Fruit fly (Drosophila melanogaster): Measurements from ENCODE around the gene CG13084.

The CG13084 gene

DNA sequence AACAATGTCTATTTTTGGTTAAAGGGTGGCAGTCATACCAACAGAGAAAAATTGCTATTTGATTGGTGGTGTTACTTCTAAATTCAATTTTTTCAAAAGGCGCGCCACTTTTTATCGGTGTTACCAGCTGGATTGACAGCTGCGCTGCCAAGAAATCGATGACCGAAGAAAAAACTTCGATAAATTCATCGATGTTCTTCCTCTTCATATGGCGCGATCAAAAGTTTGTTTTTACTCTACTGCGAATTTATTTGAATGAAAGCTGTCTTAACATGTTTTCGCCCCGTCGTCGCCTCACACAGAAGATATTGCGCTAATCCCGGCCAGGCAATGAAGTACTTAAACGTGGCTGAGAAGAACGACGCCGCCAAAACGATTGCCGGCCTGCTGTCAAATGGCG lies 13.3 kb downstream of the CG13084 start, which contains the start of gene Top3alpha:
Top3alpha (plus strand) TSS at position 186 of the 400 bp plus-strand sequence.
- TF ChIP-seq CTCF (optimal IDR thresholded peaks at IDR 0.05) (no peak), CG8478 (optimal IDR thresholded peaks at IDR 0.05) (no peak)

DNA sequence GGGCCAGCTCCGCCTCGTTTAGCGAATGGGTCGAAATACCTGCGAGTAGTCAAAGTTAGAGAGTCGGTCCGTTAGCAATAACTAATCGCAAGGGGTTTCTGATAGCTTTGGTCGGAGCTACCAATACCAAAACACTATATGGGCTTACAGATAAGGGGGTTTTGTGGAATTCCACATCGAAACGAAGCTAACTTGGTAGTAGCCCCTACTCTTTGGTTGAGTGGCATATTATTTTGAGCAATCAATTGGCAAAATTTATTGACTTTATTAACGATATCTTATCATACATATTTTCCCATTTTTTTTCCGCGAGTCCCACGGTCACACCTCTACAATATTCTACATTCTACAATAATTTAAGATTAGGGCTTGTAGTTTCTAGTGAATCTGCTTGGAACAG lies 21.6 kb downstream of the CG13084 start:
- TF ChIP-seq CG8478 (optimal IDR thresholded peaks at IDR 0.05) = no peak
- TF ChIP-seq CTCF (optimal IDR thresholded peaks at IDR 0.05) = no peak

DNA sequence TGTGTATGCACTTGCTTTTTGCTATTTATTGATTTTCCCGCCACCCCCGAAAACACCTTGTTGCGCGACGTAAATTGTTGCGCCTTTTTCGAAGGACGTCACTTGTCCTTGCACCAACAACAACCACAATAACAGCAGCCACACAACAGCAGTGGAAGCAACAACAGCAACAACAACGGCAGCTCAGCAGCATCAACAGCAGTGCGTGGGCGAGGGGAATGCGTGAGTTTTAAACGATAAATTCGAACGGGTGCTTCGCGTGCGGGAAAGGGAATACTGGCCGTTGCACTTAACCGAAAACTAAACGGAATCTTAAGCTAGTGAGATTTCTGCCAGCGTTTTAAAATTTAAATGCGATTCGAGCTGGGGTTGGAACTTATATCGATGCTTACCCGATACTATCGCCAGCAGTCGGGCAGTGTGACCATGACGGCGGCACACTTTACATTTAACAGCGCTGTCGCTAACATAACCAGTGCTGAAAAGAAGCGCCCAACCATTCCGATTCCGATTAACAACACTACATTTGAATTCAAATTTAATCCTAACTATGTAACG lies 23.7 kb downstream of the CG13084 start, which contains the start of gene cyst:
cyst (minus strand) TSS at position 404 of the 558 bp plus-strand sequence.
- peak in 1 of 2 experiments; percentile 27 for TF ChIP-seq CTCF (optimal IDR thresholded peaks at IDR 0.05)
- no peak for TF ChIP-seq CG8478 (optimal IDR thresholded peaks at IDR 0.05)

DNA sequence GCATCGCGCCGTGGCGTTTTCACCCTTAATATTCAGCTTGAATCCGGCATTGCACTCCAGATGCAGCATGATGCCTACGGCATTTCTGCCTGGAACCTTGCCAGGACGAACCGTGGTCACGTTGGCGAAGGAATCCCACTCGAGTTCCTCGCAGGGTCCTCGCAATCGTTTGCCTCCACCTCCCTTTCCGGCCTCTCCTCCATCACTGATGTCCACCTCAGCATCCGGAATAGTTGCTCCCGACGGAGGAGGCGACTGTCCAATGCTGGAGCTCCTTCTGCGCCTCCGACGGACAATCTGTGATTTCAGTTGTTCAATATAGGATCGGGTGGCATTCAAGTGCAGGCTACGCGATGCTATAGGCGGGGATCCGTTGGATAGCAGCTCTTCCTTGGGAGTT lies 27.5 kb downstream of the CG13084 start:
- TF ChIP-seq CTCF (optimal IDR thresholded peaks at IDR 0.05) = no peak
- no peak for TF ChIP-seq CG8478 (optimal IDR thresholded peaks at IDR 0.05)

DNA sequence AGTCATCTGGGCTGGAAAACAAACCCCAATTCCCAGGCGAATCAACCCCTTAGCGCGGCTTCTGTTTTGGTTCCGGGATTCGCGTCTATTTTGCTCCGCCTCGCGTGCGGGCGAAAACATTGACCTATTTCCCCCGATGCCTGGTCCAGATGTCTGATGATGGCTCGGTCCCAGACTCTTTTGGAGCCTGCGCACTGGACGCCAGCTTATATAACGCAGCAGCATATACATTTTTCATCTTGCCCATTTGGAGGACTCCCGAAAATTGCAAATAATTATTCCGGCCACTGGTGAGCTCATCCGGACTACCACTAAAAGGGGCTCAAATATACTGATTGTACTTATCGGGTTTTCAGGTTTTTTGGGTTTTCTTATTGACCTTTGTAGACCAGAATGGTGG lies 31.3 kb downstream of the CG13084 start:
- TF ChIP-seq CTCF (optimal IDR thresholded peaks at IDR 0.05) = no peak
- TF ChIP-seq CG8478 (optimal IDR thresholded peaks at IDR 0.05) = no peak

DNA sequence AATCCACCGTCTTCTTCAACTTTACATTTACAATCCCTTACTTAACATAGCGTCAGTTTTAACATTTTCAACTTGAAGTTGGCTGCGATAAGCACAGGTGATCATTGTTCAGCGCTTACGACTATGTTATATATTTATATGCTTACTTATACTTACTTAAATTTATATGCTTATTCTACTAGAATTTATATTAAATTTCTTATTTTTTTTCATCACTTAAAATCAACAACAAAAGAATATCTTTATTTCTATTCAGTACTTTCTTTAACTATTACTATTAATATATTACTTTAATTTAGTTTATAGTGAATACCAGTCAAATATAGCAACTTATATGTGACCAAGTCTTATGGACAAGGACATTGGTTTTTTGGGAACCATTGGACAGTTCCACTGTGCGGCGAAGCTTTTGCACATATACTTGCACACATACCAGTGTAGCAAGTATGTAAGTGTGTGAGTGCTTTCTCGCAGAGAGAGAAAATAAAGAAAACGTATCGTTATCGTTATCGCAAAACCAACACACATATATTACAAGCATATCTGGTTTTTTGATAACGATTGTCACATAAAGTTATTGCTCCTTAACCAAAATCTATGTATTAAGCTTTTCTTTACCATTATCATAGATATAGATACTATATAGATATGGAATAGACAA lies 32.6 kb downstream of the CG13084 start, which contains the start of gene Hasp:
Hasp (minus strand) TSS at position 51 of the 661 bp plus-strand sequence.
- TF ChIP-seq CG8478 (optimal IDR thresholded peaks at IDR 0.05) (no peak), CTCF (optimal IDR thresholded peaks at IDR 0.05) (no peak)

DNA sequence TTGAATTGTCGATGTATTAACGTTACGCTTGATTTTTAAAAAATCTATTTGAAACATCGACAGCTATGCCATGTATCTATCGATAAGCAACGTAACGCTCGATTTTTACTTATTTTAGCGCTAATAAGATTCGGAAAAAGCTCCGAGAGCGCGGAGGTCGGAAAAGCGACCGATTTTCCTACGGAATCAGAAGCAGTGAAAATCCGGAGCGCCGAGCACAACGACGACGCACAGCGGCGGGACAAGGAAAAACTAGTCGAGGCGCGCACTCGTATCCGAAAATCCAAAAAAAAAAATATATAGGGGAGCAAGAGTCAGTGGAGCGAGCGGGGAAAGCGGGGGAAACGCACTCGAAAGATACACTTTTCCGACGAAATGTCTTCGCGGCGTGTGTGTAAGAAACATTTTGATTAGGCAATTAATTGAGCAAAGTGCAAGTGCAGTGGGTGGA lies 33.9 kb downstream of the CG13084 start, which contains the start of gene CG10132:
CG10132 (plus strand) TSS at position 189 of the 451 bp plus-strand sequence.
- TF ChIP-seq CTCF (optimal IDR thresholded peaks at IDR 0.05) (no peak), CG8478 (optimal IDR thresholded peaks at IDR 0.05) (no peak)

DNA sequence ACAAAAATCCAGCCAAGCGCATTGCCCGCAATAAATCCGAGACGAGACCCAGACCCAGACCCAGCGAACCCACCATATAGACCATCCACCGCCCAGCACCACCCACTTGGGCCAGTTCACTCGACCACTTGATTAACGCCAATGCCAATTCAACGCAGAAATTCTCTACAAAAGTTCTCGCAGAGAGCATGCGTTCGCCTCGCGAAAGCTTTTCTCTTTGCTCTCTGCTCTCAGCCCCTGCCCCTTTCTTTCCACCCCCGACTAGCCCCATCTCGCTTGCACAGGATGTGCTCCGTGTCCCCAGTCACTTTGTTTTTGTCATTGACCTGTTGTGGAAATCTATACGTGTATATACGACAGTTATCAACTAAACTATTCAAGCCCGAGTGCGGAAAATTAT lies 34.9 kb downstream of the CG13084 start:
- TF ChIP-seq CG8478 (optimal IDR thresholded peaks at IDR 0.05) = no peak
- no peak for TF ChIP-seq CTCF (optimal IDR thresholded peaks at IDR 0.05)

DNA sequence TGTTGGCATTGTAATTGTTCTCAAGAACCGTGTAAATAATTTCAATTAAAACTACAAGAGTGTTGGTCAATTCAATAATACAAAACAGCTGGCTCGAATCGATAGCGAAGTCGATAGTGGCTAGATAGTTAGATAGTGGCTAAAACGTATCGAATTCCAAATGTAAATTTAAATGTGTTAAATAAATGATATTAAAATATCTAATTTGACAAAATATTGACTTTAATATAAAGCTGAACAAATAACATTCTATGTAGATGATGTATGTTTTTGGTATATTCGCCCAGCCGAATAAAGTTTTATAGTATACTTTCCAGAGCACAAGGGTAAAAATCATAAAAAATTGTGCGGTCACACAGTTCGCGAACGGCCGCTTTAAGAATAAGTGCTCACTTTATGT lies 41.6 kb downstream of the CG13084 start, which contains the start of the genes Dpm1 and CG10137:
Dpm1 (minus strand) TSS at position 53 of the 400 bp plus-strand sequence.
CG10137 (plus strand) TSS at position 371 of the 400 bp plus-strand sequence.
- TF ChIP-seq CTCF (optimal IDR thresholded peaks at IDR 0.05) (no peak), CG8478 (optimal IDR thresholded peaks at IDR 0.05) (no peak)

DNA sequence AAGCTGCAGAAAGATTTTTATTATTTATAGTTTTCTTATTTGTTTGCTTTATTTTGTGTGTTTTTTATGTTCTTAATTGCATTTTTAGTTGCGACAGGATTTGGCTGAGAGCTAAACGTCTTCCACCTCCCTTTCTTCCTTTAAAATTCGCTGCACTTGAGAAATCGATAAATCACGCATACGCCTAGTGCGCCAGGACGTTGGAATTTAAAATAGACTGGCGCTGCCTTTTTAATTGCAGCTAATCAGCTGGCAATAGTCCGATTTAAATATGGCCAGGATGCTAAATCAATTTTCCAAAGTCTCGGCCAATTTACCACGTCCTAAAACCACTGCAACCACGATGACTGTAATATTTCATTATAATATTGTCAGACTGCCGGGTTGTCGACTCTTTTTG lies 42.1 kb downstream of the CG13084 start:
- TF ChIP-seq CTCF (optimal IDR thresholded peaks at IDR 0.05) (no peak), CG8478 (optimal IDR thresholded peaks at IDR 0.05) (no peak)

DNA sequence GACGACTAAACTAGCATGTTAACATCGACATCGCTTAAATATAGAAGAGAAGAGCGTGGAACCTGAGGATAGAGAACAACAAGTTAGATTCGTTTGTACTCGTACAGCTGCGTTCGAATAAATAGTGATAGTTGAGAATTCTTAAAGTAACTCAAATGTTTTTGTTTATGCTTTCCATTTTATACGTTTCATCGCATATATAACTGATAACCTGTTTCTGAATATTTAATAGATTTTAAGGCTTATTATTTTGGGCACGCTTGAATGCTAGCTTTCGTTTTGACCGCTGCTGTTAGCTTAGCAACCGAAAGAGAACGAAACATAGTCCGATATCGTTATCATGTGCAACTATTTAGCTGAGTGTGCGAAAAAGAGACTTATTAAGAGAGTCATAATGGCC lies 43.6 kb downstream of the CG13084 start:
- TF ChIP-seq CTCF (optimal IDR thresholded peaks at IDR 0.05) (no peak), CG8478 (optimal IDR thresholded peaks at IDR 0.05) (no peak)

DNA sequence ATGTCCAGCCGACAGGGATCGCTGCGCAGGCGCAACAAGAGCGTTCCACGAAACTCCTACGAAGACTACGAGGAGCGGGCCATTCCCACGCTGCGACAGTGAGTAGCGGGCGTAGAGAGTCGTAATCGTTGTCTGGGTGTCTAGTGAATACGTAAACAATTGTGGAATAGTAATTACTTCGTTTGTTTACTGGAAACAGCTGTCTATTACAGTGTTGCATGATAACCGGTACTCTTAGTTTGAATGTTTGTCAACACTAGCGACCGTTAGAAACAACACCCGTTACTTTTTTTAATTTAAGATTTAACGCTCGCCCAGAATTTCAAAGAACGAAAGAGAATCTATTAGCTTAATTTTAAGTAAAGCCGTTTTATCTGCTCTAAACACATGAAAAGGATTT lies 45.4 kb downstream of the CG13084 start, which contains the start of gene CG10165:
CG10165 (minus strand) TSS at position 214 of the 400 bp plus-strand sequence.
- TF ChIP-seq CG8478 (optimal IDR thresholded peaks at IDR 0.05) = no peak
- no peak for TF ChIP-seq CTCF (optimal IDR thresholded peaks at IDR 0.05)

DNA sequence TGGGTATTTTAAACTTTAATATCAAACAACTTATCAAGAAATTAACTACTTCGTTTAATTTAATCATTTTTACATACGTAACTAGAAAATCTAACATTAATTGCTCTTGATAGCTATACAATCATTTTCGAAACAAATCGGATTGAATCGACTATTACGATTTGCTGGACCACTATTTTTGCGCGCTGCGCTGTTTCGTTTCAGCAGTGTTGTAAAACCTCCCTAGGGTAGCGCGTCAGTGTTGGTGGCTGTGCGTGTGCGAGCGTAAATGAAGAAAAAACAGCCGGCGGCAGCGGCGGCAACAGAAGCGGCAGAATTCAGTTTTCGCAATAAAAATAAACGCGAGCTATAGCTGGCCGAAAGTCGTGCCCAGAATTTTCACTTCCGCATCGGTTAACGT lies 48.5 kb downstream of the CG13084 start, which contains the start of gene CG33116:
CG33116 (plus strand) TSS at position 233 of the 400 bp plus-strand sequence.
- TF ChIP-seq CTCF (optimal IDR thresholded peaks at IDR 0.05) (no peak), CG8478 (optimal IDR thresholded peaks at IDR 0.05) (no peak)

DNA sequence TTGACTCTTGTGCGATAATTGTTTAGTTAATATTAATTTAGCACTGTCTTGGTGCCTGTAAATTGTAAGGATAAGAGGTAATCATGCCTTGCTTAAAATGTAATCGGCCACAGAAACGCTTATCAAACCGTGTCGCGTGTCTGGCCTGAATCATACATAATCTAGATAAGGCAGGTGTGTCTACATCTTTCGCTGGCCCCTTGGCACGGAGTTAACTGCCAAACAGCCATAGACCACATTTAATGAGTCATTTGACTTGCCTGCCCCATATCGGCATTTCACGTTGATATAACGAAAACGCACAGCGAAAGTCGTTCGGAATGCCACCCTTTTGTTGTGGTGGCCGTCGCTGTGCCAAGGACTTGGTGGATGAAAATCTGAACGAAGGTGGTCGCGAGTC lies 50.5 kb downstream of the CG13084 start, which contains the start of gene CG31697:
CG31697 (plus strand) TSS at position 215 of the 400 bp plus-strand sequence.
- no peak for TF ChIP-seq CG8478 (optimal IDR thresholded peaks at IDR 0.05)
